Fruit fly (Drosophila melanogaster) whole organism, embryonic: Measurements from ENCODE around the gene Elal.

Experiments
- CG10321 ChIP-seq: fragments of 200-800 bp; sonication (Bioruptor generic); IDR thresholded peaks from 2 replicates; pipeline ENCODE4 v1.3.6; 2022; ENCODE audit warnings: missing biosample characterization, missing genetic modification characterization
- CG11696 ChIP-seq: fragments of 200-800 bp; sonication (Bioruptor generic); IDR thresholded peaks from 2 replicates; pipeline ENCODE4 v1.3.6; 2022; ENCODE audit warnings: missing biosample characterization, missing genetic modification characterization
- CG11723 ChIP-seq: fragments of 200-800 bp; sonication (Bioruptor generic); optimal IDR thresholded peaks from 2 replicates; lab custom pipeline; 2017; ENCODE audit warnings: missing biosample characterization, mild to moderate bottlenecking, missing genetic modification characterization
- CG13775 ChIP-seq: fragments of 200-800 bp; sonication (Bioruptor generic); optimal IDR thresholded peaks from 3 replicates; lab custom pipeline; 2017; ENCODE audit warnings: missing biosample characterization, mild to moderate bottlenecking, missing genetic modification characterization
- CG14050 ChIP-seq: fragments of 200-800 bp; sonication (Bioruptor generic); IDR thresholded peaks from 3 replicates; pipeline ENCODE4 v1.3.6; 2022; ENCODE audit warnings: missing biosample characterization, missing genetic modification characterization
- CG14860 ChIP-seq: fragments of 200-800 bp; sonication (Bioruptor generic); IDR thresholded peaks from 3 replicates; pipeline ENCODE4 v1.3.6; 2022; ENCODE audit warnings: missing biosample characterization, missing genetic modification characterization; ENCODE audit not compliant: partially characterized antibody
- CG15073 ChIP-seq: fragments of 200-800 bp; sonication (Bioruptor generic); optimal IDR thresholded peaks from 2 replicates; lab custom pipeline; 2016; ENCODE audit warnings: missing biosample characterization, missing genetic modification characterization
- CG15514 ChIP-seq: fragments of 200-800 bp; sonication (Bioruptor generic); optimal IDR thresholded peaks from 3 replicates; lab custom pipeline; 2017; ENCODE audit warnings: missing biosample characterization, missing genetic modification characterization, mild to moderate bottlenecking, moderate library complexity, missing genetic modification reagents
- CG15601 ChIP-seq: fragments of 200-800 bp; sonication (Bioruptor generic); optimal IDR thresholded peaks from 3 replicates; lab custom pipeline; 2019; ENCODE audit warnings: missing biosample characterization, mild to moderate bottlenecking, missing genetic modification characterization, moderate library complexity
- CG17328 ChIP-seq: fragments of 200-800 bp; sonication (Bioruptor generic); IDR thresholded peaks from 2 replicates; pipeline ENCODE4 v1.3.6; 2022; ENCODE audit warnings: missing biosample characterization, missing genetic modification characterization
- CG2116 ChIP-seq: fragments of 200-800 bp; sonication (Bioruptor generic); optimal IDR thresholded peaks from 3 replicates; lab custom pipeline; 2018; ENCODE audit warnings: missing biosample characterization, mild to moderate bottlenecking, missing genetic modification characterization
- CG32772 ChIP-seq: fragments of 200-800 bp; sonication (Bioruptor generic); IDR thresholded peaks from 2 replicates; pipeline ENCODE4 v1.3.6; 2022; ENCODE audit warnings: missing biosample characterization, missing genetic modification characterization
- CG3281 ChIP-seq: fragments of 200-800 bp; sonication (Bioruptor generic); optimal IDR thresholded peaks from 3 replicates; lab custom pipeline; 2017; ENCODE audit warnings: missing biosample characterization, mild to moderate bottlenecking, missing genetic modification characterization
- CG6654 ChIP-seq: fragments of 200-800 bp; sonication (Bioruptor generic); optimal IDR thresholded peaks from 2 replicates; lab custom pipeline; 2017; ENCODE audit warnings: missing biosample characterization, mild to moderate bottlenecking, missing genetic modification characterization
- CG7357 ChIP-seq: fragments of 200-800 bp; sonication (Bioruptor generic); IDR thresholded peaks from 3 replicates; pipeline ENCODE4 v1.3.6; 2022; ENCODE audit warnings: missing biosample characterization, missing genetic modification characterization
- CG7839 ChIP-seq: fragments of 200-800 bp; sonication (Bioruptor generic); optimal IDR thresholded peaks from 3 replicates; lab custom pipeline; 2018; ENCODE audit warnings: missing biosample characterization, mild to moderate bottlenecking, missing genetic modification characterization, moderate library complexity
- CG7963 ChIP-seq: fragments of 200-800 bp; sonication (Bioruptor generic); IDR thresholded peaks from 3 replicates; pipeline ENCODE4 v1.3.6; 2022; ENCODE audit warnings: missing biosample characterization, missing genetic modification characterization; ENCODE audit not compliant: partially characterized antibody
- CG8924 ChIP-seq: fragments of 200-800 bp; optimal IDR thresholded peaks from 3 replicates; lab custom pipeline; 2019; ENCODE audit warnings: missing biosample characterization, mild to moderate bottlenecking, missing genetic modification characterization, moderate library complexity
- CG9437 ChIP-seq: fragments of 200-800 bp; sonication (Bioruptor generic); optimal IDR thresholded peaks from 2 replicates; lab custom pipeline; 2018; ENCODE audit warnings: missing biosample characterization, mild to moderate bottlenecking, missing genetic modification characterization
- Camta ChIP-seq: fragments of 200-800 bp; sonication (Bioruptor generic); optimal IDR thresholded peaks from 2 replicates; lab custom pipeline; 2016; ENCODE audit warnings: missing biosample characterization, missing genetic modification characterization
- D ChIP-seq, 2 experiments: fragments of 200-800 bp in 1 of 2; fragments of >200 bp in 1 of 2; sonication (Bioruptor generic) in 1 of 2; optimal IDR thresholded peaks; 2 replicates in 1 of 2; 3 replicates in 1 of 2; lab custom pipeline; 2017; ENCODE audit warnings: mild to moderate bottlenecking in 1 of 2, missing biosample characterization in 1 of 2, missing genetic modification characterization in 1 of 2, missing genetic modification reagents in 1 of 2
- Eip74EF ChIP-seq, 2 experiments: fragments of 200-800 bp in 1 of 2; fragments of >200 bp in 1 of 2; sonication (Bioruptor generic) in 1 of 2; optimal IDR thresholded peaks; 2 replicates each; lab custom pipeline; 2017 to 2019; ENCODE audit warnings: missing biosample characterization in 2 of 2, missing genetic modification characterization in 2 of 2, mild to moderate bottlenecking in 1 of 2, moderate library complexity in 1 of 2
- Elba2 ChIP-seq: fragments of 200-800 bp; sonication (Bioruptor generic); optimal IDR thresholded peaks from 3 replicates; lab custom pipeline; 2016; ENCODE audit warnings: missing biosample characterization, missing genetic modification characterization
- Gug ChIP-seq: fragments of 200-800 bp; sonication (Bioruptor generic); IDR thresholded peaks from 4 replicates; pipeline ENCODE4 v1.3.6; 2022; ENCODE audit warnings: missing biosample characterization, missing genetic modification characterization
- HHEX ChIP-seq: fragments of 200-800 bp; sonication (Bioruptor generic); optimal IDR thresholded peaks from 3 replicates; lab custom pipeline; 2017; ENCODE audit warnings: missing biosample characterization, mild to moderate bottlenecking, missing genetic modification characterization, missing genetic modification reagents
- Hr51 ChIP-seq, 2 experiments: fragments of 200-800 bp; sonication (Bioruptor generic); optimal IDR thresholded peaks; 2 replicates in 1 of 2; 3 replicates in 1 of 2; lab custom pipeline; 2016 to 2018; ENCODE audit warnings: missing biosample characterization in 2 of 2, missing genetic modification characterization in 2 of 2, mild to moderate bottlenecking in 1 of 2, moderate library complexity in 1 of 2
- Hr78 ChIP-seq, 2 experiments: fragments of 200-800 bp in 1 of 2; fragments of >200 bp in 1 of 2; sonication (Bioruptor generic) in 1 of 2; optimal IDR thresholded peaks; 2 replicates each; lab custom pipeline; 2017 to 2019; ENCODE audit warnings: missing biosample characterization in 2 of 2, missing genetic modification characterization in 2 of 2, mild to moderate bottlenecking in 1 of 2, moderate library complexity in 1 of 2
- Neu2 ChIP-seq: fragments of 200-800 bp; sonication (Bioruptor generic); optimal IDR thresholded peaks from 3 replicates; lab custom pipeline; 2016; ENCODE audit warnings: missing biosample characterization, missing genetic modification characterization, borderline replicate concordance
- Poxn ChIP-seq: fragments of 200-800 bp; sonication (Bioruptor generic); IDR thresholded peaks from 2 replicates; pipeline ENCODE4 v1.3.6; 2022; ENCODE audit warnings: missing biosample characterization, missing genetic modification characterization
- Sox102F ChIP-seq: fragments of 200-800 bp; sonication (Bioruptor generic); optimal IDR thresholded peaks from 2 replicates; lab custom pipeline; 2018; ENCODE audit warnings: missing biosample characterization, mild to moderate bottlenecking, missing genetic modification characterization, moderate library complexity
- al ChIP-seq: fragments of 200-800 bp; sonication (Bioruptor generic); IDR thresholded peaks from 2 replicates; pipeline ENCODE4 v1.3.6; 2022; ENCODE audit warnings: missing biosample characterization, missing genetic modification characterization
- bcd ChIP-seq: fragments of 200-800 bp; sonication (Bioruptor generic); optimal IDR thresholded peaks from 2 replicates; lab custom pipeline; 2017; ENCODE audit warnings: missing biosample characterization, mild to moderate bottlenecking, missing genetic modification characterization
- bsh ChIP-seq, 2 experiments: fragments of 200-800 bp; sonication (Bioruptor generic); optimal IDR thresholded peaks; 2 replicates each; lab custom pipeline; 2017 to 2018; ENCODE audit warnings: mild to moderate bottlenecking in 2 of 2, missing biosample characterization in 2 of 2, missing genetic modification characterization in 2 of 2, moderate library complexity in 1 of 2
- caup ChIP-seq: fragments of 200-800 bp; sonication (Bioruptor generic); optimal IDR thresholded peaks from 3 replicates; lab custom pipeline; 2017; ENCODE audit warnings: missing biosample characterization, mild to moderate bottlenecking, missing genetic modification characterization, moderate library complexity; ENCODE audit not compliant: severe bottlenecking
- crc ChIP-seq: fragments of 200-800 bp; sonication (Bioruptor generic); optimal IDR thresholded peaks from 2 replicates; lab custom pipeline; 2016; ENCODE audit warnings: missing biosample characterization, missing genetic modification characterization
- danr ChIP-seq: fragments of 200-800 bp; sonication (Bioruptor generic); IDR thresholded peaks from 2 replicates; pipeline ENCODE4 v1.3.6; 2022; ENCODE audit warnings: missing biosample characterization, missing genetic modification characterization
- dimm ChIP-seq: fragments of 200-800 bp; sonication (Bioruptor generic); IDR thresholded peaks from 2 replicates; pipeline ENCODE4 v1.3.6; 2022; ENCODE audit warnings: missing biosample characterization, missing genetic modification characterization
- emc ChIP-seq: fragments of 200-800 bp; sonication (Bioruptor generic); optimal IDR thresholded peaks from 2 replicates; lab custom pipeline; 2016; ENCODE audit warnings: missing biosample characterization, missing genetic modification characterization
- ems ChIP-seq: fragments of 200-800 bp; sonication (Bioruptor generic); optimal IDR thresholded peaks from 3 replicates; lab custom pipeline; 2016; ENCODE audit warnings: missing biosample characterization, missing genetic modification characterization
- gsb-n ChIP-seq: fragments of 200-800 bp; sonication (Bioruptor generic); optimal IDR thresholded peaks from 3 replicates; lab custom pipeline; 2018; ENCODE audit warnings: missing biosample characterization, mild to moderate bottlenecking, missing genetic modification characterization
- klu ChIP-seq: fragments of 200-800 bp; sonication (Bioruptor generic); IDR thresholded peaks from 2 replicates; pipeline ENCODE4 v1.3.6; 2022; ENCODE audit warnings: missing biosample characterization, missing genetic modification characterization
- knrl ChIP-seq: fragments of 200-800 bp; sonication (Bioruptor generic); IDR thresholded peaks from 3 replicates; pipeline ENCODE4 v1.3.6; 2022; ENCODE audit warnings: missing biosample characterization, missing genetic modification characterization; ENCODE audit not compliant: partially characterized antibody
- pfk ChIP-seq: fragments of 200-800 bp; sonication (Bioruptor generic); optimal IDR thresholded peaks from 2 replicates; lab custom pipeline; 2018; ENCODE audit warnings: missing biosample characterization, mild to moderate bottlenecking, missing genetic modification characterization, moderate library complexity
- ranshi ChIP-seq: fragments of 200-800 bp; sonication (Bioruptor generic); IDR thresholded peaks from 2 replicates; pipeline ENCODE4 v1.3.6; 2022; ENCODE audit warnings: missing biosample characterization, missing genetic modification characterization
- run ChIP-seq: fragments of 200-800 bp; sonication (Bioruptor generic); optimal IDR thresholded peaks from 3 replicates; lab custom pipeline; 2018; ENCODE audit warnings: missing biosample characterization, mild to moderate bottlenecking, missing genetic modification characterization
- tna ChIP-seq: fragments of 200-800 bp; sonication (Bioruptor generic); IDR thresholded peaks from 2 replicates; pipeline ENCODE4 v1.3.6; 2022; ENCODE audit warnings: missing biosample characterization, missing genetic modification characterization; ENCODE audit not compliant: partially characterized antibody

The Elal gene

DNA sequence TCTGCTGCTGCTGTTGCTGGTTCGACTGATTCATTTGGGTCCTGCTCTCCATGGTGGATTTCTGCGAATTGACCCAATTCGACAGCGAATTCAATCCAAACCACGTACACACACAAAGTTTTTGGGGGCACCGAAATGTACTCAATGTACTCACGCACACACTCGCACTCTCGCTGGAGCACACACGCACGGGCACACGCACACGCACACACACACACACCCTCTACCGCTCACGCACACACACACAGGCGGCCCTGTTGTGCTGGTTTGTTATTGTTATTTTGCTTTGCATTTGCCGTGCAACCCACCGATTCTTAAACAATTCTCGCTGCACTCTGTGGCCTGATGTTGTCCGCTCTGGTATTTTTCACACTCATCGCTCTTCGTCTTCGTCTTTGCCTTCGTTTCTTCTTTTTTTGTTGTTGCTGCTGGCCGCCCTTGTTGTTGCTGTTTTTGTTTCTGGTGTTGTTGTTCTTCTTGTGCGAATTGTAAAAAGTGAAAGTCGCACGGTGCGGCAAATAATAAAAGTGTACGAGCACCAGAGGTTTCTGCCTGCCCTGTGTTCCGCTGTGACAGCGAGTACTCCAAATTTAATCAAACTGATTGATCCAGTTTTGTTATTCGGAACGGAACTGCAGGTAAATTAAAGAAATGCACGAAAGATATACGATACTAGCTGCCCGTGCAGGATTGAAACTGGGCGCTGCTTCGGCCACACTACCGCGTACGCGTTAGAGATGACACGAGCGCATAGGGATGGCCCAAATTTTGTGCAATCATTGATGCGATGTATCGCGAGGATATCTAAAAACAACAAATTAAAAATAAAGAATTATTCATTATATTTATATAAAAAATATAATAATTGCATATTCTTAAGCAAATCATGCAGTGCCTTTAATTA lies 11.0 kb downstream of the Elal start, which contains the start of gene CG3744 (continued):
- TF ChIP-seq Eip74EF (GFP tag; optimal IDR thresholded peaks at IDR 0.05; lab: Kevin White, UChicago), result peak in 1 of 2 experiments; percentile 65
- TF ChIP-seq ranshi, result peak; percentile 95
- peak; percentile 25 for TF ChIP-seq crc (GFP tag; lab: Kevin White, UChicago)
- peak; percentile 81 for TF ChIP-seq Poxn (GFP tag; lab: Robert Waterston, UW)
- TF ChIP-seq emc, result peak; percentile 6
- peak; percentile 80 for TF ChIP-seq CG15601 (tag; lab: Kevin White, UChicago)
- TF ChIP-seq CG32772 (GFP tag; lab: Robert Waterston, UW), result peak; percentile 93
- TF ChIP-seq ems (GFP tag; lab: Kevin White, UChicago), result peak; percentile 85
- peak; percentile 94 for TF ChIP-seq al
- TF ChIP-seq CG14860 (GFP tag; lab: Robert Waterston, UW), result peak; percentile 89
- peak; percentile 6 for TF ChIP-seq Elba2 (GFP tag; lab: Kevin White, UChicago)
- no peak for TF ChIP-seq Hr78 (GFP tag; optimal IDR thresholded peaks at IDR 0.05; lab: Kevin White, UChicago)
- TF ChIP-seq CG10321, result peak; percentile 77
- TF ChIP-seq D (optimal IDR thresholded peaks at IDR 0.05; lab: Kevin White, UChicago), result no peak
- peak; percentile 76 for TF ChIP-seq D (GFP tag; optimal IDR thresholded peaks at IDR 0.05; lab: Kevin White, UChicago)
- TF ChIP-seq CG3281 (GFP tag; lab: Kevin White, UChicago), result peak; percentile 90
- peak; percentile 73 for TF ChIP-seq danr (GFP tag; lab: Robert Waterston, UW)
- TF ChIP-seq CG2116 (GFP tag; lab: Kevin White, UChicago), result peak; percentile 67
- peak; percentile 87 for TF ChIP-seq dimm
- peak; percentile 57 for TF ChIP-seq CG6654
- no peak for TF ChIP-seq Neu2 (GFP tag; lab: Kevin White, UChicago)
- peak; percentile 90 for TF ChIP-seq Sox102F (GFP tag; lab: Kevin White, UChicago)
- TF ChIP-seq CG13775 (GFP tag; lab: Kevin White, UChicago), result peak; percentile 89
- peak; percentile 81 for TF ChIP-seq CG11696 (GFP tag; lab: Robert Waterston, UW)
- TF ChIP-seq HHEX (GFP tag; lab: Kevin White, UChicago), result peak; percentile 88
- peak; percentile 98 for TF ChIP-seq Gug
- TF ChIP-seq CG17328 (GFP tag; lab: Robert Waterston, UW), result peak; percentile 93
- peak; percentile 56 for TF ChIP-seq pfk (GFP tag; lab: Kevin White, UChicago)
- peak; percentile 46 for TF ChIP-seq Camta (GFP tag; lab: Kevin White, UChicago)
- peak; percentile 77 for TF ChIP-seq CG11723
- peak; percentile 49 for TF ChIP-seq CG15073 (GFP tag; lab: Kevin White, UChicago)
- TF ChIP-seq klu, result peak; percentile 84
- peak; percentile 63 for TF ChIP-seq run (tag; lab: Kevin White, UChicago)
- TF ChIP-seq CG15514 (GFP tag; lab: Kevin White, UChicago), result peak; percentile 88
- peak; percentile 93 for TF ChIP-seq CG7963 (GFP tag; lab: Robert Waterston, UW)
- peak; percentile 79 to 87 for TF ChIP-seq Hr51 (GFP tag; optimal IDR thresholded peaks at IDR 0.05; lab: Kevin White, UChicago)
- peak; percentile 79 for TF ChIP-seq CG7357 (GFP tag; lab: Robert Waterston, UW)
- TF ChIP-seq gsb-n (tag; lab: Kevin White, UChicago), result peak; percentile 78
- TF ChIP-seq CG7839 (tag; lab: Kevin White, UChicago), result peak; percentile 92
- TF ChIP-seq caup (GFP tag; lab: Kevin White, UChicago), result peak; percentile 93
- TF ChIP-seq bcd (GFP tag; lab: Kevin White, UChicago), result peak; percentile 91
- TF ChIP-seq tna (GFP tag; lab: Robert Waterston, UW), result peak; percentile 88
- peak; percentile 86 for TF ChIP-seq CG14050 (GFP tag; lab: Robert Waterston, UW)
- peak; percentile 96 for TF ChIP-seq knrl (GFP tag; lab: Robert Waterston, UW)
- peak; percentile 90 for TF ChIP-seq CG8924 (tag; lab: Kevin White, UChicago)
- peak; percentile 54 for TF ChIP-seq CG9437 (GFP tag; lab: Kevin White, UChicago)
- peak; percentile 7 to 86 for TF ChIP-seq bsh (GFP tag; optimal IDR thresholded peaks at IDR 0.05; lab: Kevin White, UChicago)
